Fruit fly (Drosophila melanogaster) whole organism, embryonic: Measurements from ENCODE around the gene Mvb12.

Experiments used
- CG10147 ChIP-seq: fragments of 200-800 bp; sonication (Bioruptor generic); optimal IDR thresholded peaks from 2 replicates; lab custom pipeline; 2019; ENCODE audit warnings: missing biosample characterization, mild to moderate bottlenecking, missing genetic modification characterization, moderate library complexity
- CG11504 ChIP-seq: fragments of 200-800 bp; sonication (Bioruptor generic); optimal IDR thresholded peaks from 3 replicates; lab custom pipeline; 2019; ENCODE audit warnings: missing biosample characterization, mild to moderate bottlenecking, missing genetic modification characterization, moderate library complexity
- CG11560 ChIP-seq: fragments of 200-800 bp; sonication (Bioruptor generic); IDR thresholded peaks from 3 replicates; pipeline ENCODE4 v1.3.6; 2022; ENCODE audit warnings: missing biosample characterization, missing genetic modification characterization
- CG14014 ChIP-seq: fragments of 200-800 bp; sonication (Bioruptor generic); IDR thresholded peaks from 2 replicates; pipeline ENCODE4 v1.3.6; 2022; ENCODE audit warnings: missing biosample characterization, missing genetic modification characterization
- CG14860 ChIP-seq: fragments of 200-800 bp; sonication (Bioruptor generic); IDR thresholded peaks from 3 replicates; pipeline ENCODE4 v1.3.6; 2022; ENCODE audit warnings: missing biosample characterization, missing genetic modification characterization; ENCODE audit not compliant: partially characterized antibody
- CG15011 ChIP-seq: fragments of 200-800 bp; sonication (Bioruptor generic); optimal IDR thresholded peaks from 3 replicates; lab custom pipeline; 2018; ENCODE audit warnings: missing biosample characterization, mild to moderate bottlenecking, missing genetic modification characterization
- CG15514 ChIP-seq: fragments of 200-800 bp; sonication (Bioruptor generic); optimal IDR thresholded peaks from 3 replicates; lab custom pipeline; 2017; ENCODE audit warnings: missing biosample characterization, missing genetic modification characterization, mild to moderate bottlenecking, moderate library complexity, missing genetic modification reagents
- CG15601 ChIP-seq: fragments of 200-800 bp; sonication (Bioruptor generic); optimal IDR thresholded peaks from 3 replicates; lab custom pipeline; 2019; ENCODE audit warnings: missing biosample characterization, mild to moderate bottlenecking, missing genetic modification characterization, moderate library complexity
- CG1602 ChIP-seq: fragments of 200-800 bp; sonication (Bioruptor generic); optimal IDR thresholded peaks from 3 replicates; lab custom pipeline; 2016; ENCODE audit warnings: missing biosample characterization, missing genetic modification characterization
- CG17802 ChIP-seq: fragments of 200-800 bp; sonication (Bioruptor generic); optimal IDR thresholded peaks from 2 replicates; lab custom pipeline; 2018; ENCODE audit warnings: missing biosample characterization, mild to moderate bottlenecking, missing genetic modification characterization, moderate library complexity
- CG18764 ChIP-seq: fragments of 200-800 bp; sonication (Bioruptor generic); optimal IDR thresholded peaks from 3 replicates; lab custom pipeline; 2016; ENCODE audit warnings: missing biosample characterization, missing genetic modification characterization
- CG31441 ChIP-seq: fragments of 200-800 bp; sonication (Bioruptor generic); IDR thresholded peaks from 2 replicates; pipeline ENCODE4 v1.3.6; 2022; ENCODE audit warnings: missing biosample characterization, missing genetic modification characterization
- CG34376 ChIP-seq: fragments of 200-800 bp; sonication (Bioruptor generic); optimal IDR thresholded peaks from 2 replicates; lab custom pipeline; 2018; ENCODE audit warnings: missing biosample characterization, mild to moderate bottlenecking, missing genetic modification characterization
- CG3995 ChIP-seq: fragments of 200-800 bp; sonication (Bioruptor generic); optimal IDR thresholded peaks from 3 replicates; lab custom pipeline; 2016; ENCODE audit warnings: missing biosample characterization, missing genetic modification characterization
- CG4424 ChIP-seq: fragments of 200-800 bp; sonication (Bioruptor generic); optimal IDR thresholded peaks from 3 replicates; lab custom pipeline; 2016; ENCODE audit warnings: missing biosample characterization, missing genetic modification characterization
- CG6654 ChIP-seq: fragments of 200-800 bp; sonication (Bioruptor generic); optimal IDR thresholded peaks from 2 replicates; lab custom pipeline; 2017; ENCODE audit warnings: missing biosample characterization, mild to moderate bottlenecking, missing genetic modification characterization
- CG7357 ChIP-seq: fragments of 200-800 bp; sonication (Bioruptor generic); IDR thresholded peaks from 3 replicates; pipeline ENCODE4 v1.3.6; 2022; ENCODE audit warnings: missing biosample characterization, missing genetic modification characterization
- CG7928 ChIP-seq: fragments of 200-800 bp; sonication (Bioruptor generic); optimal IDR thresholded peaks from 2 replicates; lab custom pipeline; 2017; ENCODE audit warnings: missing biosample characterization, mild to moderate bottlenecking, missing genetic modification characterization
- CG7987 ChIP-seq: fragments of 200-800 bp; sonication (Bioruptor generic); optimal IDR thresholded peaks from 2 replicates; lab custom pipeline; 2018; ENCODE audit warnings: missing biosample characterization, mild to moderate bottlenecking, missing genetic modification characterization, moderate library complexity
- CG8944 ChIP-seq: fragments of 200-800 bp; sonication (Bioruptor generic); optimal IDR thresholded peaks from 3 replicates; lab custom pipeline; 2016; ENCODE audit warnings: missing biosample characterization, missing genetic modification characterization
- CG9727 ChIP-seq: fragments of 200-800 bp; sonication (Bioruptor generic); optimal IDR thresholded peaks from 3 replicates; lab custom pipeline; 2017; ENCODE audit warnings: missing biosample characterization, mild to moderate bottlenecking, missing genetic modification characterization
- CG9932 ChIP-seq: fragments of 200-800 bp; sonication (Bioruptor generic); IDR thresholded peaks from 2 replicates; pipeline ENCODE4 v1.3.6; 2022; ENCODE audit warnings: missing biosample characterization, missing genetic modification characterization
- Dll ChIP-seq: fragments of 200-800 bp; sonication (Bioruptor generic); IDR thresholded peaks from 4 replicates; pipeline ENCODE4 v1.3.6; 2022; ENCODE audit warnings: missing biosample characterization, missing genetic modification characterization; ENCODE audit not compliant: partially characterized antibody
- E2f2 ChIP-seq: fragments of 200-800 bp; sonication (Bioruptor generic); IDR thresholded peaks from 2 replicates; pipeline ENCODE4 v1.3.6; 2022; ENCODE audit warnings: missing biosample characterization, missing genetic modification characterization
- GATAe ChIP-seq: fragments of 200-800 bp; sonication (Bioruptor generic); conservative IDR thresholded peaks from 2 replicates; pipeline ENCODE4 v1.3.6; 2022; ENCODE audit warnings: missing biosample characterization, missing genetic modification characterization
- H2.0 ChIP-seq: fragments of 200-800 bp; sonication (Bioruptor generic); IDR thresholded peaks from 2 replicates; pipeline ENCODE4 v1.3.6; 2022; ENCODE audit warnings: missing biosample characterization, missing genetic modification characterization
- HmgD ChIP-seq: fragments of 200-800 bp; sonication (Bioruptor generic); optimal IDR thresholded peaks from 3 replicates; lab custom pipeline; 2016; ENCODE audit warnings: missing biosample characterization, missing genetic modification characterization
- Hsf ChIP-seq: fragments of 200-800 bp; sonication (Bioruptor generic); optimal IDR thresholded peaks from 3 replicates; lab custom pipeline; 2016; ENCODE audit warnings: missing biosample characterization, missing genetic modification characterization
- MBD-R2 ChIP-seq: fragments of 200-800 bp; sonication (Bioruptor generic); IDR thresholded peaks from 2 replicates; pipeline ENCODE4 v1.3.6; 2022; ENCODE audit warnings: missing biosample characterization, missing genetic modification characterization
- NFAT ChIP-seq: fragments of 200-800 bp; sonication (Bioruptor generic); IDR thresholded peaks from 2 replicates; pipeline ENCODE4 v1.3.6; 2022; ENCODE audit warnings: missing biosample characterization, missing genetic modification characterization
- Neu2 ChIP-seq: fragments of 200-800 bp; sonication (Bioruptor generic); optimal IDR thresholded peaks from 3 replicates; lab custom pipeline; 2016; ENCODE audit warnings: missing biosample characterization, missing genetic modification characterization, borderline replicate concordance
- Nf-YC ChIP-seq: fragments of 200-800 bp; optimal IDR thresholded peaks from 3 replicates; lab custom pipeline; 2019; ENCODE audit warnings: missing biosample characterization, mild to moderate bottlenecking, missing genetic modification characterization, moderate library complexity
- amos ChIP-seq: fragments of 200-800 bp; sonication (Bioruptor generic); IDR thresholded peaks from 2 replicates; pipeline ENCODE4 v1.3.6; 2022; ENCODE audit warnings: missing biosample characterization, missing genetic modification characterization; ENCODE audit not compliant: partially characterized antibody
- bcd ChIP-seq: fragments of 200-800 bp; sonication (Bioruptor generic); optimal IDR thresholded peaks from 2 replicates; lab custom pipeline; 2017; ENCODE audit warnings: missing biosample characterization, mild to moderate bottlenecking, missing genetic modification characterization
- crc ChIP-seq: fragments of 200-800 bp; sonication (Bioruptor generic); optimal IDR thresholded peaks from 2 replicates; lab custom pipeline; 2016; ENCODE audit warnings: missing biosample characterization, missing genetic modification characterization
- croc ChIP-seq: fragments of 200-800 bp; sonication (Bioruptor generic); conservative IDR thresholded peaks from 3 replicates; pipeline ENCODE4 v1.3.6; 2022; ENCODE audit warnings: missing biosample characterization, missing genetic modification characterization
- esg ChIP-seq: fragments of 200-800 bp; sonication (Bioruptor generic); conservative IDR thresholded peaks from 2 replicates; pipeline ENCODE4 v1.3.6; 2022; ENCODE audit warnings: missing biosample characterization, missing genetic modification characterization
- exex ChIP-seq: fragments of 200-800 bp; sonication (Bioruptor generic); optimal IDR thresholded peaks from 4 replicates; lab custom pipeline; 2018; ENCODE audit warnings: missing biosample characterization, mild to moderate bottlenecking, missing genetic modification characterization, moderate library complexity
- fu2 ChIP-seq: fragments of 200-800 bp; sonication (Bioruptor generic); optimal IDR thresholded peaks from 2 replicates; lab custom pipeline; 2016; ENCODE audit warnings: missing biosample characterization, missing genetic modification characterization
- grn ChIP-seq: fragments of 200-800 bp; sonication (Bioruptor generic); optimal IDR thresholded peaks from 3 replicates; lab custom pipeline; 2017; ENCODE audit warnings: missing biosample characterization, missing genetic modification characterization
- gt ChIP-seq: fragments of 200-800 bp; sonication (Bioruptor generic); IDR thresholded peaks from 2 replicates; pipeline ENCODE4 v1.3.6; 2022; ENCODE audit warnings: missing biosample characterization, missing genetic modification characterization
- hbn ChIP-seq: fragments of 200-800 bp; sonication (Bioruptor generic); IDR thresholded peaks from 2 replicates; pipeline ENCODE4 v1.3.6; 2022; ENCODE audit warnings: missing biosample characterization, missing genetic modification characterization; ENCODE audit not compliant: partially characterized antibody
- mam ChIP-seq: fragments of 200-800 bp; sonication (Bioruptor generic); optimal IDR thresholded peaks from 3 replicates; lab custom pipeline; 2016; ENCODE audit warnings: missing biosample characterization, missing genetic modification characterization
- mirr ChIP-seq: fragments of 200-800 bp; sonication (Bioruptor generic); optimal IDR thresholded peaks from 3 replicates; lab custom pipeline; 2018; ENCODE audit warnings: missing biosample characterization, mild to moderate bottlenecking, missing genetic modification characterization
- mld ChIP-seq: fragments of 200-800 bp; sonication (Bioruptor generic); IDR thresholded peaks from 3 replicates; pipeline ENCODE4 v1.3.6; 2022; ENCODE audit warnings: missing biosample characterization, missing genetic modification characterization; ENCODE audit not compliant: partially characterized antibody
- nerfin-2 ChIP-seq: fragments of 200-800 bp; sonication (Bioruptor generic); IDR thresholded peaks from 2 replicates; pipeline ENCODE4 v1.3.6; 2022; ENCODE audit warnings: missing biosample characterization, missing genetic modification characterization; ENCODE audit not compliant: partially characterized antibody
- nom ChIP-seq: fragments of 200-800 bp; sonication (Bioruptor generic); optimal IDR thresholded peaks from 2 replicates; lab custom pipeline; 2017; ENCODE audit warnings: missing biosample characterization, missing genetic modification characterization, mild to moderate bottlenecking, moderate library complexity, missing genetic modification reagents
- p53 ChIP-seq: fragments of 200-800 bp; sonication (Bioruptor generic); optimal IDR thresholded peaks from 2 replicates; lab custom pipeline; 2016; ENCODE audit warnings: missing biosample characterization, missing genetic modification characterization
- trh ChIP-seq: fragments of 200-800 bp; sonication (Bioruptor generic); optimal IDR thresholded peaks from 2 replicates; lab custom pipeline; 2016; ENCODE audit warnings: missing biosample characterization, missing genetic modification characterization
- ttk ChIP-seq: fragments of 200-800 bp; sonication (Bioruptor generic); IDR thresholded peaks from 2 replicates; pipeline ENCODE4 v2.1.2; 2022; ENCODE audit warnings: missing biosample characterization, missing genetic modification characterization
- tx ChIP-seq: fragments of 200-800 bp; sonication (Bioruptor generic); optimal IDR thresholded peaks from 2 replicates; lab custom pipeline; 2016; ENCODE audit warnings: missing biosample characterization, missing genetic modification characterization
- unc-4 ChIP-seq: fragments of 200-800 bp; sonication (Bioruptor generic); IDR thresholded peaks from 2 replicates; pipeline ENCODE4 v1.3.6; 2022; ENCODE audit warnings: missing biosample characterization, missing genetic modification characterization; ENCODE audit not compliant: partially characterized antibody
- vnd ChIP-seq: fragments of 200-800 bp; sonication (Bioruptor generic); IDR thresholded peaks from 3 replicates; pipeline ENCODE4 v1.3.6; 2022; ENCODE audit warnings: missing biosample characterization, missing genetic modification characterization; ENCODE audit not compliant: partially characterized antibody

The Mvb12 gene

dm6 chrX:18094130-18094529, 7.0 kb downstream of the Mvb12 start:
- TF ChIP-seq CG15011 (GFP tag; lab: Kevin White, UChicago) (no peak), unc-4 (GFP tag; lab: Robert Waterston, UW) (no peak), CG11560 (no peak), esg (GFP tag; lab: Robert Waterston, UW) (no peak), CG31441 (GFP tag; lab: Robert Waterston, UW) (no peak), CG34376 (GFP tag; lab: Kevin White, UChicago) (peak; percentile 36), vnd (no peak), hbn (GFP tag; lab: Robert Waterston, UW) (no peak), mam (GFP tag; lab: Kevin White, UChicago) (no peak), Nf-YC (no peak), CG3995 (GFP tag; lab: Kevin White, UChicago) (peak; percentile 80), ttk (GFP tag; lab: Robert Waterston, UW) (no peak), CG18764 (GFP tag; lab: Kevin White, UChicago) (no peak), Neu2 (GFP tag; lab: Kevin White, UChicago) (no peak), fu2 (no peak), CG15601 (no peak), Hsf (GFP tag; lab: Kevin White, UChicago) (no peak), CG9727 (no peak), CG1602 (no peak), CG7987 (GFP tag; lab: Kevin White, UChicago) (no peak), amos (GFP tag; lab: Robert Waterston, UW) (no peak), gt (no peak), GATAe (GFP tag; lab: Robert Waterston, UW) (peak; percentile 22; the same call in 1 of the 2 replicates), NFAT (GFP tag; lab: Robert Waterston, UW) (no peak), CG6654 (GFP tag; lab: Kevin White, UChicago) (no peak), tx (GFP tag; lab: Kevin White, UChicago) (no peak), mirr (peak; percentile 72), CG9932 (GFP tag; lab: Robert Waterston, UW) (no peak), exex (tag; lab: Kevin White, UChicago) (peak; percentile 65), CG8944 (no peak), CG7928 (GFP tag; lab: Kevin White, UChicago) (no peak), HmgD (GFP tag; lab: Kevin White, UChicago) (no peak), trh (GFP tag; lab: Kevin White, UChicago) (no peak), CG10147 (no peak), nom (GFP tag; lab: Kevin White, UChicago) (peak; percentile 13), croc (GFP tag; lab: Robert Waterston, UW) (no peak), CG15514 (GFP tag; lab: Kevin White, UChicago) (no peak)

- TF ChIP-seq mld (GFP tag; lab: Robert Waterston, UW) (no peak), bcd (GFP tag; lab: Kevin White, UChicago) (peak; percentile 84), E2f2 (GFP tag; lab: Robert Waterston, UW) (peak; percentile 83), CG7357 (GFP tag; lab: Robert Waterston, UW) (peak; percentile 71; the same call in 2 of the 3 replicates), crc (GFP tag; lab: Kevin White, UChicago) (peak; percentile 39), p53 (GFP tag; lab: Kevin White, UChicago) (peak; percentile 12), CG17802 (tag; lab: Kevin White, UChicago) (peak; percentile 51), MBD-R2 (peak; percentile 72), Dll (GFP tag; lab: Robert Waterston, UW) (no peak), nerfin-2 (GFP tag; lab: Robert Waterston, UW) (no peak), CG15601 (peak; percentile 72), CG4424 (GFP tag; lab: Kevin White, UChicago) (peak; percentile 90), CG11504 (tag; lab: Kevin White, UChicago) (peak; percentile 84), CG14860 (GFP tag; lab: Robert Waterston, UW) (no peak), H2.0 (GFP tag; lab: Robert Waterston, UW) (peak; percentile 79), CG14014 (peak; percentile 81), grn (peak; percentile 8)
These were observed 8.3 kb downstream of the Mvb12 start, which contains the start of gene RhoGAP16F for dm6 chrX:18092810-18093222. TSS of gene RhoGAP16F (plus strand) at chrX:18093145.
